Worm (Caenorhabditis elegans): Measurements from ENCODE around the gene pals-39.
A peak's percentile ranks its signal among the peaks of the same experiment; 100 is the strongest.

Gene pals-39

DNA sequence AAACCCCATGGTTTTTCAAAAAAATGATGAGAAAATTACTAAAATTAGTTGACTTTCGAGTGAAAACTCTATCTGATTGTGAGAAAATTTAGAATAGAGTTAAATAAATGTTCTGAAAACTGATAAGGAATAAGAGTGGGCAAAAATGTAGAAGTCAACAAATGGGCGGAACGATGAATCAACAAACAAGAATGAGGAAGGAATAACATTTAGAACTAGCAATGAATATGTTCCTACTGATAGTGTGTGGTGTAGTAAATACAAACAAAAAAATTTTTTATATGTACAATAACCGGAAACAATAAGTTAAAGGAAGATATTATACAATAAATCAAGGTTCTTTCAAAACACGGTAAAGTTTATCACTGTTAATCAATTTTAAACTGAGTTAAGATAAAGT is at the start of gene pals-39:
Gene pals-39 (minus strand): TSS at position 101 of the 400 bp plus-strand sequence.
- no peak for TF ChIP-seq lin-39 (tag; optimal IDR thresholded peaks at IDR 0.05)
- TF ChIP-seq lin-13 (GFP tag; optimal IDR thresholded peaks at IDR 0.05), result no peak
- TF ChIP-seq nhr-11 (tag; optimal IDR thresholded peaks at IDR 0.05), result no peak
- TF ChIP-seq snpc-4 (tag; optimal IDR thresholded peaks at IDR 0.05), result no peak
- no peak for TF ChIP-seq zag-1 (tag; optimal IDR thresholded peaks at IDR 0.05)
- no peak for TF ChIP-seq sptf-1 (tag; optimal IDR thresholded peaks at IDR 0.05)
- TF ChIP-seq efl-1 (optimal IDR thresholded peaks at IDR 0.05), result no peak
- no peak for TF ChIP-seq efl-1 (GFP tag; optimal IDR thresholded peaks at IDR 0.05 in 1 of 2)
- TF ChIP-seq C34B4.2 (tag; optimal IDR thresholded peaks at IDR 0.05), result no peak
- TF ChIP-seq tlp-1 (tag; optimal IDR thresholded peaks at IDR 0.05), result no peak
- TF ChIP-seq unc-98 (GFP tag; IDR thresholded peaks at IDR 0.05), result no peak
- TF ChIP-seq tbx-2 (tag; optimal IDR thresholded peaks at IDR 0.05), result no peak

DNA sequence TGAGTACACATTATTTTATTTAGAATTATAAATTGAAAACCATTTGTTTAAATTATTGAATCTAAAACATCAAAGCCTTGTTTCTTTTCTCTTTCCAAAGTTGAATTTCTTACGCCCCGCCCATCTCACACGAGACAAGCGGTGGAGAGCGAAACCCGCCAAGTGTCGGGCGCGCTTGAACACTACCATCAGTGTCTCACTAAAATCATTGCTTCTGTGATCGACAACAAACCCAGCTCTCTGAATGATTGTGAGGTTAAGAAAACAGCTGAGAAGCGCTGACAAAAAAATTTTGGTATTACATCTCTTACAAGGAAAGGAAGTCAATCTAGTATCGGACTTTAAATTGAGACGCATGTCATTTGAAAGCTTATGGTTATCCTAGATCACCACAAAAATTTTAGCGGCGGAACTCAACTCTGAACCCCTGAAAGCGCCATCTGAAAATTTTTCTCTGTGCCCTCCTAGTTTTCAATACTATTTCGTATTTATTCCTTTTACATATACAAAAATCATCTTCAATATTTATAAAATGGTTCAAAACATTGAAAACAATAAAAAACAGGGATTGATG is 47.5 kb upstream of the pals-39 start:
- TF ChIP-seq Y116A8C.19 (tag; optimal IDR thresholded peaks at IDR 0.05; ENCODE audit: borderline replicate concordance) (no peak), mab-9 (GFP tag; IDR thresholded peaks at IDR 0.05) (peak; percentile 61), pqm-1 (tag; optimal IDR thresholded peaks at IDR 0.05) (no peak), rnt-1 (tag; optimal IDR thresholded peaks at IDR 0.05) (peak; percentile 94), lin-13 (GFP tag; optimal IDR thresholded peaks at IDR 0.05) (peak; percentile 71), nhr-85 (tag) (peak; percentile 94), nhr-11 (tag; optimal IDR thresholded peaks at IDR 0.05) (no peak), mdl-1 (tag; optimal IDR thresholded peaks at IDR 0.05) (peak in 1 of 2 experiments; percentile 45), pax-3 (tag; optimal IDR thresholded peaks at IDR 0.05) (no peak), nhr-20 (tag; optimal IDR thresholded peaks at IDR 0.05) (peak; percentile 89), grh-1 (GFP tag; IDR thresholded peaks at IDR 0.05) (peak; percentile 82), tbx-2 (tag; optimal IDR thresholded peaks at IDR 0.05) (peak; percentile 71), nhr-237 (tag; optimal IDR thresholded peaks at IDR 0.05) (no peak), F16B12.6 (tag; optimal IDR thresholded peaks at IDR 0.05) (no peak), nhr-28 (tag; optimal IDR thresholded peaks at IDR 0.05) (no peak), ceh-82 (tag; optimal IDR thresholded peaks at IDR 0.05) (peak; percentile 41 to 83 (median 71)), nhr-90 (tag; optimal IDR thresholded peaks at IDR 0.05; ENCODE audit: poor library complexity) (peak; percentile 93), ceh-8 (GFP tag; optimal IDR thresholded peaks at IDR 0.05) (peak; percentile 28), elt-2 (tag; optimal IDR thresholded peaks at IDR 0.05) (peak; percentile 76), hpl-2 (GFP tag; optimal IDR thresholded peaks at IDR 0.05) (no peak), ceh-88 (GFP tag; IDR thresholded peaks at IDR 0.05) (peak; percentile 60; the same call in 1 of the 2 replicates), nhr-47 (tag; optimal IDR thresholded peaks at IDR 0.05) (peak; percentile 89), egl-27 (tag; optimal IDR thresholded peaks at IDR 0.05) (no peak), blmp-1 (tag; optimal IDR thresholded peaks at IDR 0.05) (no peak), lin-35 (GFP tag; optimal IDR thresholded peaks at IDR 0.05) (peak; percentile 6 to 62), swsn-7 (tag; optimal IDR thresholded peaks at IDR 0.05) (peak; percentile 87), nhr-71 (tag; optimal IDR thresholded peaks at IDR 0.05) (peak; percentile 92), tlp-1 (tag; optimal IDR thresholded peaks at IDR 0.05) (no peak), sox-4 (tag; optimal IDR thresholded peaks at IDR 0.05) (peak; percentile 42), snu-23 (GFP tag; optimal IDR thresholded peaks at IDR 0.05) (peak; percentile 84), unc-86 (tag; optimal IDR thresholded peaks at IDR 0.05) (peak; percentile 13), ztf-4 (tag; optimal IDR thresholded peaks at IDR 0.05) (peak; percentile 66), unc-130 (tag; optimal IDR thresholded peaks at IDR 0.05) (no peak), unc-62 (GFP tag; optimal IDR thresholded peaks at IDR 0.05) (no peak), pag-3 (tag; optimal IDR thresholded peaks at IDR 0.05; ENCODE audit: borderline replicate concordance, insufficient read depth) (no peak), ets-5 (GFP tag; IDR thresholded peaks at IDR 0.05) (no peak), dsc-1 (tag; optimal IDR thresholded peaks at IDR 0.05) (peak; percentile 86), lir-3 (tag; optimal IDR thresholded peaks at IDR 0.05; ENCODE audit: poor library complexity) (peak; percentile 41), lin-14 (GFP tag; optimal IDR thresholded peaks at IDR 0.05) (peak; percentile 82), zip-4 (GFP tag; optimal IDR thresholded peaks at IDR 0.05) (peak; percentile 74), alr-1 (tag; optimal IDR thresholded peaks at IDR 0.05; ENCODE audit: borderline replicate concordance) (no peak), C16A3.4 (tag; optimal IDR thresholded peaks at IDR 0.05) (peak; percentile 36)
